Worm (Caenorhabditis elegans): ENCODE results near the gene atg-16.1.

- no peak for TF ChIP-seq ceh-19 (GFP tag; optimal IDR thresholded peaks at IDR 0.05)
- TF ChIP-seq unc-42 (tag; optimal IDR thresholded peaks at IDR 0.05): peak; percentile 35
- TF ChIP-seq tbx-2 (tag; optimal IDR thresholded peaks at IDR 0.05): peak; percentile 29
These were observed 4.4 kb downstream of the atg-16.1 start, which contains the start of gene aps-2 for ce11 chrX:4457853-4458322.

All from whole organism, late embryonic.